Worm (Caenorhabditis elegans): ENCODE results near the gene brd-1.

ce11 chrIII:6885889-6886288 lies 3.4 kb downstream of the brd-1 start:
- TF ChIP-seq nhr-129 (tag; optimal IDR thresholded peaks at IDR 0.05): no peak
- TF ChIP-seq sem-4 (tag; optimal IDR thresholded peaks at IDR 0.05): no peak
- no peak for TF ChIP-seq ceh-16 (tag; optimal IDR thresholded peaks at IDR 0.05)
